Fruit fly (Drosophila melanogaster) whole organism, adult: ENCODE results near the gene CG8289.
A peak's percentile ranks its signal among the peaks of the same experiment; 100 is the strongest.

ENCODE experiments used
- CG12768 ChIP-seq: fragments of 200-800 bp; sonication (Bioruptor generic); optimal IDR thresholded peaks from 2 replicates; lab custom pipeline; 2017; ENCODE audit warnings: missing biosample characterization, missing genetic modification characterization, mild to moderate bottlenecking, moderate library complexity, missing genetic modification reagents
- CG14711 ChIP-seq: fragments of 200-800 bp; sonication (Bioruptor generic); optimal IDR thresholded peaks from 2 replicates; lab custom pipeline; 2018; ENCODE audit warnings: missing biosample characterization, mild to moderate bottlenecking, missing genetic modification characterization, moderate library complexity
- CG1620 ChIP-seq: fragments of 200-800 bp; sonication (Bioruptor generic); optimal IDR thresholded peaks from 2 replicates; lab custom pipeline; 2016; ENCODE audit warnings: missing biosample characterization, missing genetic modification characterization
- CG33017 ChIP-seq: fragments of 200-800 bp; sonication (Bioruptor generic); optimal IDR thresholded peaks from 2 replicates; lab custom pipeline; 2018; ENCODE audit warnings: missing biosample characterization, mild to moderate bottlenecking, missing genetic modification characterization, moderate library complexity
- CG5204 ChIP-seq: fragments of 200-800 bp; sonication (Bioruptor generic); optimal IDR thresholded peaks from 2 replicates; lab custom pipeline; 2016; ENCODE audit warnings: missing biosample characterization, missing genetic modification characterization
- CG7045 ChIP-seq: fragments of 200-800 bp; sonication (Bioruptor generic); optimal IDR thresholded peaks from 2 replicates; lab custom pipeline; 2017; ENCODE audit warnings: missing biosample characterization, mild to moderate bottlenecking, missing genetic modification characterization
- Clk ChIP-seq: fragments of 200-800 bp; sonication (Bioruptor generic); optimal IDR thresholded peaks from 2 replicates; lab custom pipeline; 2017; ENCODE audit warnings: missing biosample characterization, missing genetic modification characterization
- Crg-1 ChIP-seq: fragments of 200-800 bp; sonication (Bioruptor generic); optimal IDR thresholded peaks from 2 replicates; lab custom pipeline; 2016; ENCODE audit warnings: missing biosample characterization, missing genetic modification characterization
- Hr96 ChIP-seq: fragments of 200-800 bp; sonication (Bioruptor generic); optimal IDR thresholded peaks from 2 replicates; lab custom pipeline; 2016; ENCODE audit warnings: missing biosample characterization, missing genetic modification characterization
- cic ChIP-seq: fragments of 200-800 bp; sonication (Bioruptor generic); optimal IDR thresholded peaks from 2 replicates; lab custom pipeline; 2017; ENCODE audit warnings: missing biosample characterization, mild to moderate bottlenecking, missing genetic modification characterization, moderate library complexity
- kay ChIP-seq: fragments of 200-800 bp; sonication (Bioruptor generic); peaks from one replicate; lab custom pipeline; 2016; ENCODE audit warnings: missing biosample characterization, missing genetic modification characterization, borderline replicate concordance
- ovo ChIP-seq: fragments of 200-800 bp; sonication (Bioruptor generic); optimal IDR thresholded peaks from 2 replicates; lab custom pipeline; 2016; ENCODE audit warnings: missing biosample characterization, missing genetic modification characterization
- pad ChIP-seq: fragments of 200-800 bp; sonication (Bioruptor generic); optimal IDR thresholded peaks from 3 replicates; lab custom pipeline; 2017; ENCODE audit warnings: missing biosample characterization, missing genetic modification characterization, mild to moderate bottlenecking, moderate library complexity, missing genetic modification reagents
- toe ChIP-seq: fragments of 200-800 bp; sonication (Bioruptor generic); optimal IDR thresholded peaks from 2 replicates; lab custom pipeline; 2016; ENCODE audit warnings: missing biosample characterization, missing genetic modification characterization

dm6 chrX:17624983-17625401 is 10.9 kb downstream of the CG8289 start:
- TF ChIP-seq toe (GFP tag; lab: Kevin White, UChicago): peak; percentile 88
- peak; percentile 96 for TF ChIP-seq CG14711 (tag; lab: Kevin White, UChicago)
- TF ChIP-seq Hr96 (GFP tag; lab: Kevin White, UChicago): peak; percentile 98
- peak; percentile 90 for TF ChIP-seq CG7045
- TF ChIP-seq cic (GFP tag; lab: Kevin White, UChicago): peak; percentile 68
- peak; percentile 96 for TF ChIP-seq CG33017 (tag; lab: Kevin White, UChicago)
- peak; percentile 97 for TF ChIP-seq CG1620 (GFP tag; lab: Kevin White, UChicago)
- TF ChIP-seq Crg-1 (GFP tag; lab: Kevin White, UChicago): peak; percentile 97
- peak; percentile 93 for TF ChIP-seq pad (GFP tag; lab: Kevin White, UChicago)
- peak; percentile 90 for TF ChIP-seq ovo
- peak; percentile 85 for TF ChIP-seq Clk (GFP tag; lab: Kevin White, UChicago)
- TF ChIP-seq CG5204 (GFP tag; lab: Kevin White, UChicago): peak; percentile 93
- peak; percentile 54 for TF ChIP-seq kay (GFP tag; lab: Kevin White, UChicago)
- peak; percentile 94 for TF ChIP-seq CG12768
